Worm (Caenorhabditis elegans) whole organism, L4/young adult: Measurements from ENCODE around the gene R02D5.6.

Experiments
- W03F9.2 ChIP-seq: fragments of 150-350 bp; optimal IDR thresholded peaks from 2 replicates; lab custom pipeline; 2014; ENCODE audit warnings: missing biosample characterization, missing genetic modification characterization
- dao-5 ChIP-seq: sonication (generic microtip); optimal IDR thresholded peaks from 2 replicates; lab custom pipeline; 2016; ENCODE audit warnings: missing genotype, missing genetic modification characterization, moderate library complexity, missing compliant biosample characterization
- him-1 ChIP-seq: sonication (generic microtip); optimal IDR thresholded peaks from 2 replicates; lab custom pipeline; 2016; ENCODE audit warnings: missing genotype, missing genetic modification reagents, missing genetic modification characterization, missing compliant biosample characterization

R02D5.6 gene

ce11 chrV:14525089-14525488, 7.2 kb upstream of the R02D5.6 start, which contains the start of gene hda-1:
hda-1 (plus strand) TSS chrV:14525389.
- no peak for TF ChIP-seq him-1 (tag; lab: Kevin White, UChicago)
- TF ChIP-seq dao-5: no peak
- TF ChIP-seq W03F9.2 (tag; lab: Kevin White, UChicago): no peak

- TF ChIP-seq dao-5 (no peak), him-1 (tag; lab: Kevin White, UChicago) (no peak), W03F9.2 (tag; lab: Kevin White, UChicago) (peak; percentile 50)
These were observed 6.1 kb upstream of the R02D5.6 start, which contains the start of gene ril-1 for ce11 chrV:14523788-14524582. ril-1 (minus strand) TSS chrV:14524129.

- TF ChIP-seq him-1 (tag; lab: Kevin White, UChicago) (no peak), dao-5 (no peak), W03F9.2 (tag; lab: Kevin White, UChicago) (no peak)
These were observed 5.2 kb upstream of the R02D5.6 start, which contains the start of gene C53A5.2 for ce11 chrV:14523105-14523504. C53A5.2 (minus strand) TSS chrV:14523205.

ce11 chrV:14522514-14522913, 4.6 kb upstream of the R02D5.6 start, which contains the start of gene C53A5.16:
C53A5.16 (minus strand) TSS chrV:14522614.
- no peak for TF ChIP-seq dao-5
- no peak for TF ChIP-seq him-1 (tag; lab: Kevin White, UChicago)
- TF ChIP-seq W03F9.2 (tag; lab: Kevin White, UChicago): no peak

- TF ChIP-seq him-1 (tag; lab: Kevin White, UChicago) (no peak), W03F9.2 (tag; lab: Kevin White, UChicago) (no peak), dao-5 (no peak)
These were observed 3.1 kb upstream of the R02D5.6 start, which contains the start of gene C53A5.17 for ce11 chrV:14521000-14521399. C53A5.17 (minus strand) TSS chrV:14521100.

ce11 chrV:14519268-14519667, 1.4 kb upstream of the R02D5.6 start, which contains the start of gene R02D5.8:
R02D5.8 (minus strand) TSS chrV:14519368.
- no peak for TF ChIP-seq him-1 (tag; lab: Kevin White, UChicago)
- no peak for TF ChIP-seq dao-5
- no peak for TF ChIP-seq W03F9.2 (tag; lab: Kevin White, UChicago)

ce11 chrV:14510746-14511145, 7.2 kb downstream of the R02D5.6 start, which contains the start of gene R02D5.9:
R02D5.9 (minus strand) TSS chrV:14511123.
- no peak for TF ChIP-seq W03F9.2 (tag; lab: Kevin White, UChicago)
- no peak for TF ChIP-seq dao-5
- TF ChIP-seq him-1 (tag; lab: Kevin White, UChicago): no peak

- TF ChIP-seq W03F9.2 (tag; lab: Kevin White, UChicago) (no peak), him-1 (tag; lab: Kevin White, UChicago) (no peak), dao-5 (no peak)
These were observed 9.4 kb downstream of the R02D5.6 start for ce11 chrV:14508556-14508955.

- TF ChIP-seq dao-5 (no peak), W03F9.2 (tag; lab: Kevin White, UChicago) (no peak), him-1 (tag; lab: Kevin White, UChicago) (no peak)
These were observed 9.8 kb downstream of the R02D5.6 start, which contains the start of gene R02D5.1 for ce11 chrV:14508005-14508521. R02D5.1 (plus strand) TSS chrV:14508249.

ce11 chrV:14506713-14507675, 10.9 kb downstream of the R02D5.6 start:
- no peak for TF ChIP-seq dao-5
- no peak for TF ChIP-seq W03F9.2 (tag; lab: Kevin White, UChicago)
- no peak for TF ChIP-seq him-1 (tag; lab: Kevin White, UChicago)

- TF ChIP-seq W03F9.2 (tag; lab: Kevin White, UChicago) (no peak), him-1 (tag; lab: Kevin White, UChicago) (no peak), dao-5 (no peak)
These were observed 12.1 kb downstream of the R02D5.6 start for ce11 chrV:14505745-14506214.

- TF ChIP-seq W03F9.2 (tag; lab: Kevin White, UChicago): no peak
- TF ChIP-seq him-1 (tag; lab: Kevin White, UChicago): no peak
- no peak for TF ChIP-seq dao-5
These were observed 13.1 kb downstream of the R02D5.6 start for ce11 chrV:14504774-14505173.

ce11 chrV:14504120-14504519, 13.8 kb downstream of the R02D5.6 start:
- no peak for TF ChIP-seq him-1 (tag; lab: Kevin White, UChicago)
- TF ChIP-seq dao-5: no peak
- TF ChIP-seq W03F9.2 (tag; lab: Kevin White, UChicago): no peak
